Worm (Caenorhabditis elegans) whole organism, early embryonic: Measurements from ENCODE around the gene W03A5.6.

Source experiments
- B0310.2 ChIP-seq: sonication (generic microtip); optimal IDR thresholded peaks from 2 replicates; lab custom pipeline; 2016; ENCODE audit warnings: mild to moderate bottlenecking, missing genetic modification characterization, missing compliant biosample characterization
- F13C5.2 ChIP-seq: sonication (generic microtip); optimal IDR thresholded peaks from 2 replicates; lab custom pipeline; 2017; ENCODE audit warnings: mild to moderate bottlenecking, missing genetic modification characterization, inconsistent platforms, missing compliant biosample characterization
- aly-1 ChIP-seq: sonication (generic microtip); optimal IDR thresholded peaks from 2 replicates; lab custom pipeline; 2016; ENCODE audit warnings: missing genetic modification characterization, missing compliant biosample characterization
- ama-1 ChIP-seq: fragments of 150-350 bp; optimal IDR thresholded peaks from 2 replicates; lab custom pipeline; 2014
- ceh-13 ChIP-seq: fragments of 200-800 bp; sonication (Bioruptor generic); optimal IDR thresholded peaks from 2 replicates; lab custom pipeline; 2018; ENCODE audit warnings: mild to moderate bottlenecking, missing genetic modification characterization, missing compliant biosample characterization
- ceh-36 ChIP-seq: sonication (generic microtip); optimal IDR thresholded peaks from 2 replicates; lab custom pipeline; 2016; ENCODE audit warnings: missing genetic modification characterization, inconsistent platforms, missing compliant biosample characterization
- ets-7 ChIP-seq: sonication (generic microtip); optimal IDR thresholded peaks from 2 replicates; lab custom pipeline; 2016; ENCODE audit warnings: missing genotype, missing genetic modification characterization, missing compliant biosample characterization
- flt-1 ChIP-seq: fragments of 200-800 bp; sonication (Bioruptor generic); IDR thresholded peaks from 2 replicates; pipeline ENCODE4 v1.3.6; 2022; ENCODE audit warnings: missing genetic modification characterization, missing compliant biosample characterization
- hmbx-1 ChIP-seq: sonication (generic microtip); optimal IDR thresholded peaks from 2 replicates; lab custom pipeline; 2016; ENCODE audit warnings: mild to moderate bottlenecking, missing genetic modification characterization, missing compliant biosample characterization
- hmg-4 ChIP-seq: fragments of 200-800 bp; sonication (Bioruptor generic); optimal IDR thresholded peaks from 2 replicates; lab custom pipeline; 2018; ENCODE audit warnings: mild to moderate bottlenecking, missing genetic modification characterization, missing compliant biosample characterization
- hnd-1 ChIP-seq: sonication (generic microtip); optimal IDR thresholded peaks from 2 replicates; lab custom pipeline; 2016; ENCODE audit warnings: missing genetic modification characterization, missing compliant biosample characterization
- pes-1 ChIP-seq: fragments of 200-800 bp; sonication (Bioruptor generic); IDR thresholded peaks from 2 replicates; pipeline ENCODE4 v1.3.6; 2022; ENCODE audit warnings: missing genetic modification reagents, missing genetic modification characterization, missing compliant biosample characterization
- scrt-1 ChIP-seq: fragments of 200-800 bp; sonication (Bioruptor generic); IDR thresholded peaks from 2 replicates; pipeline ENCODE4 v1.3.6; 2022; ENCODE audit warnings: missing genetic modification characterization, missing compliant biosample characterization
- sea-1 ChIP-seq: fragments of 200-800 bp; sonication (Bioruptor generic); conservative IDR thresholded peaks from 2 replicates; pipeline ENCODE4 v1.3.6; 2022; ENCODE audit warnings: missing genetic modification characterization, missing compliant biosample characterization
- tbx-11 ChIP-seq: fragments of 200-800 bp; sonication (Bioruptor generic); IDR thresholded peaks from 2 replicates; pipeline ENCODE4 v1.3.6; 2022; ENCODE audit warnings: missing genetic modification characterization, missing compliant biosample characterization
- tbx-37 ChIP-seq: fragments of 200-800 bp; sonication (Bioruptor generic); conservative IDR thresholded peaks from 2 replicates; pipeline ENCODE4 v1.3.6; 2022; ENCODE audit warnings: missing genetic modification reagents, missing genetic modification characterization, missing compliant biosample characterization
- tra-4 ChIP-seq: sonication (generic microtip); optimal IDR thresholded peaks from 2 replicates; lab custom pipeline; 2017; ENCODE audit warnings: missing genetic modification characterization, missing compliant biosample characterization

W03A5.6 gene

DNA sequence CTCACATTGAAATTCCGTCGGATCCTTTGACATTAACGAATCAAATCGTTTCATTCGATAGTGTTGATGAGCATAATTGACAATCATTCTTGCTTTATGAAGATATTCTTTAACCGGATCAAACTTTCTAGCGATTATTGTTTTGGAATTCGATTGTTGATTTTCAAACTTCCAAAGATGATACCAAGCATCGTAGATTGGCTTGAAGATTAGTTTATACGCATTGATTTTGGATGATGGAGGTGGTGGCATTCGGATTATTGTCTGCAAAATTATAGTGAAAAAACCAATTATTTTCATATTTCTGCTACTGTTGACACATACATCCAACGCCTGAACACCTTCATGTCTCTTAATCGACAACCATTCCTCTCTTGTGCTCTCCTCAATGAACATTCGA is 52.3 kb downstream of the W03A5.6 start:
- TF ChIP-seq F13C5.2 (tag; lab: Kevin White, UChicago) = no peak

ce11 chrIII:5385315-5385714 is 55.1 kb downstream of the W03A5.6 start, which contains the start of gene Y32H12A.7:
Gene Y32H12A.7 (minus strand): TSS chrIII:5385415.
- TF ChIP-seq hnd-1 (tag; lab: Kevin White, UChicago) (no peak), B0310.2 (tag; lab: Kevin White, UChicago) (no peak), tra-4 (tag; lab: Kevin White, UChicago) (no peak), ets-7 (tag; lab: Kevin White, UChicago) (no peak), hmg-4 (GFP tag; lab: Kevin White, UChicago) (no peak), aly-1 (no peak), ama-1 (lab: Kevin White, UChicago) (no peak), F13C5.2 (tag; lab: Kevin White, UChicago) (no peak), tbx-11 (GFP tag; lab: Robert Waterston, UW) (no peak), scrt-1 (no peak), pes-1 (GFP tag; lab: Robert Waterston, UW) (no peak), sea-1 (no peak), flt-1 (no peak), ceh-36 (tag; lab: Kevin White, UChicago) (no peak), hmbx-1 (no peak)

ce11 chrIII:5382073-5382472 is 58.4 kb downstream of the W03A5.6 start, which contains the start of gene Y32H12A.6:
Gene Y32H12A.6 (minus strand): TSS chrIII:5382173.
- TF ChIP-seq hmg-4 (GFP tag; lab: Kevin White, UChicago) (no peak), flt-1 (no peak), pes-1 (GFP tag; lab: Robert Waterston, UW) (no peak), hmbx-1 (no peak), B0310.2 (tag; lab: Kevin White, UChicago) (no peak), ama-1 (lab: Kevin White, UChicago) (no peak), ets-7 (tag; lab: Kevin White, UChicago) (no peak), ceh-36 (tag; lab: Kevin White, UChicago) (no peak), aly-1 (no peak), F13C5.2 (tag; lab: Kevin White, UChicago) (no peak), tra-4 (tag; lab: Kevin White, UChicago) (no peak), sea-1 (no peak), tbx-37 (GFP tag; lab: Robert Waterston, UW) (no peak), scrt-1 (no peak), tbx-11 (GFP tag; lab: Robert Waterston, UW) (no peak), ceh-13 (GFP tag; lab: Kevin White, UChicago) (no peak), hnd-1 (tag; lab: Kevin White, UChicago) (no peak)
